ENCODE assay signal across 1 fruit fly cellular context in the genomic region with DNA sequence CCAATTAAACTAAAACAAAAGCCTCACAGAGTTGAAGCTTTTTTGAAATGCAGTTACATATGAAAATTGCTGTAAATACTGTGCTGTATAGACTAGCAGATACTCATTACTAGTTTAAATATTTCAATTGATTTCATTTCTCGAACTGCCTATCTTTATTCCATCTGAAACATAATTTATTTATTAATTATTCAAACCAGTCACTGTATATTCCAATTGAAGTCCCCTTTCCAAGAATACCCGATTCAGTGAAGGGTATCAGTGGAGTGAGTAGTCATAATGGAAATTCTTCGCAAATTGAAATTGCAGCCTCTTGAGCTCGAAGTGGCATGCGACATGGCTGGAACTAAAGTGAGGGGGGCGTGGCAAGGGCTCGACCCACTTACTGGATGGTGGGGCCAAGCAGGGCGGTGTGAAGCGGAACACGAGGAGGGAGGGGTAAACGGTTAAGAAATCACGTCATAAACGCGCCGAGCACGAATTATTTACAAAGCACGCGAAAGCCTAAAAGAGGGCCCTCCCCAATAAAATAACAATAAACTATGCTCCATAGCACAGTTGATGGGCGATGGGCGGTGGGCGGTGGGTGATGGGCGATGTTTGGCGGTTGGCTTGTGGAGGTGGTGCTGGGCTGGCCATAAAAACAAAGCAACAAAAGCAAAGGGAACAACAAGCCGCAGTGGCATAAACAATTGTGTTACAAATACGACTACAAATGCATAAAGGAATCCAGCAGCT.
TF ChIP-seq lines count a peak whose summit lies in the region.

No protein-coding gene starts in this region.

TF ChIP-seq in whole organism, embryonic, 481 proteins besides CTCF, POLR2A, EP300 and RAD21 (continued from another document):
- TF ChIP-seq gsb-n (tag; optimal IDR thresholded peaks at IDR 0.05; lab: Kevin White, UChicago) (no peak), CG6683 (GFP tag; optimal IDR thresholded peaks at IDR 0.05; lab: Kevin White, UChicago) (no peak)
